Worm (Caenorhabditis elegans) whole organism, late embryonic: Measurements from ENCODE around the gene C34C12.2.

Source experiments
- F13H6.1 ChIP-seq: sonication (generic microtip); optimal IDR thresholded peaks from 2 replicates; lab custom pipeline; 2016; ENCODE audit warnings: missing genetic modification characterization, missing compliant biosample characterization
- T23F11.4 ChIP-seq: fragments of 200-800 bp; sonication (Bioruptor generic); optimal IDR thresholded peaks from 2 replicates; lab custom pipeline; 2018; ENCODE audit warnings: mild to moderate bottlenecking, missing genetic modification characterization, missing compliant biosample characterization
- elt-2 ChIP-seq: sonication (generic microtip); optimal IDR thresholded peaks from 2 replicates; lab custom pipeline; 2016; ENCODE audit warnings: missing genetic modification reagents, missing genetic modification characterization, missing compliant biosample characterization
- nhr-11 ChIP-seq: fragments of 150-350 bp; optimal IDR thresholded peaks from 2 replicates; lab custom pipeline; 2014; ENCODE audit warnings: missing biosample characterization, missing genetic modification characterization

- no peak for TF ChIP-seq F13H6.1
- TF ChIP-seq T23F11.4 (GFP tag; lab: Kevin White, UChicago), result no peak
- TF ChIP-seq elt-2 (tag; lab: Kevin White, UChicago), result no peak
- TF ChIP-seq nhr-11 (tag; lab: Kevin White, UChicago), result no peak
These were observed 22.2 kb upstream of the C34C12.2 start, which contains the start of gene K01A11.1 for ce11 chrIII:3431385-3431784.
